Fruit fly (Drosophila melanogaster): ENCODE data around the gene Sfp36F.
A peak's percentile ranks its signal among the peaks of the same experiment; 100 is the strongest.

Gene Sfp36F

DNA sequence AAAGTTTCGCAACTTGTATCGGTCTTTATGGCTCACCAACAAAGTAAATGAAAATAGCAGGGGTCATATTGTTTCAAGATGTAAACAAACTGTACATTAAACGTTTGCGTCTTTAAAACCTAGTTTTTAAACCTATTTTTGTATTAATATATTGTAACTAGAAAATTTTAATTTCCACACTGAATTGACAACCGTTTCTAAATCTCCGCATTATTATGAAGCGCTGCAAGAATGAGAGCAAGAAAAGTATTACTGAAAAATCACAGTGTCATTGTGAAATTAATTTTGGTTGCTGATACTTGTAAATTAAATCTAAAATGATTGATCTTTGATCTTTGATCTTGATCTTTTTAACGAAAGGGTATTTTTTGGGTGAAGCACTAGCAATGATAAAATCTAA, 960 bp upstream of the Sfp36F start, which contains the start of gene CG43362:
CG43362 (minus strand) TSS at position 101 of the 400 bp plus-strand sequence.
- no peak for TF ChIP-seq OdsH (GFP tag; optimal IDR thresholded peaks at IDR 0.05)
- TF ChIP-seq CG6163 (GFP tag; IDR thresholded peaks at IDR 0.05), result no peak
- no peak for TF ChIP-seq Sox14 (GFP tag; optimal IDR thresholded peaks at IDR 0.05)
- no peak for TF ChIP-seq CG10631 (GFP tag; optimal IDR thresholded peaks at IDR 0.05)
- TF ChIP-seq Hr4 (GFP tag; optimal IDR thresholded peaks at IDR 0.05), result no peak
- no peak for TF ChIP-seq CG4318 (GFP tag; optimal IDR thresholded peaks at IDR 0.05)
- no peak for TF ChIP-seq eg (GFP tag; IDR thresholded peaks at IDR 0.05)
- TF ChIP-seq CG8119 (GFP tag; IDR thresholded peaks at IDR 0.05), result no peak
- no peak for TF ChIP-seq CG8632 (GFP tag; optimal IDR thresholded peaks at IDR 0.05)
- TF ChIP-seq CG6276 (GFP tag; optimal IDR thresholded peaks at IDR 0.05), result no peak
- TF ChIP-seq Blimp-1 (GFP tag; optimal IDR thresholded peaks at IDR 0.05), result no peak
- no peak for TF ChIP-seq CG1621 (tag; optimal IDR thresholded peaks at IDR 0.05)
- no peak for TF ChIP-seq CG11762 (GFP tag; optimal IDR thresholded peaks at IDR 0.05; ENCODE audit: insufficient read depth)
- TF ChIP-seq Ets96B (tag; optimal IDR thresholded peaks at IDR 0.05), result no peak

DNA sequence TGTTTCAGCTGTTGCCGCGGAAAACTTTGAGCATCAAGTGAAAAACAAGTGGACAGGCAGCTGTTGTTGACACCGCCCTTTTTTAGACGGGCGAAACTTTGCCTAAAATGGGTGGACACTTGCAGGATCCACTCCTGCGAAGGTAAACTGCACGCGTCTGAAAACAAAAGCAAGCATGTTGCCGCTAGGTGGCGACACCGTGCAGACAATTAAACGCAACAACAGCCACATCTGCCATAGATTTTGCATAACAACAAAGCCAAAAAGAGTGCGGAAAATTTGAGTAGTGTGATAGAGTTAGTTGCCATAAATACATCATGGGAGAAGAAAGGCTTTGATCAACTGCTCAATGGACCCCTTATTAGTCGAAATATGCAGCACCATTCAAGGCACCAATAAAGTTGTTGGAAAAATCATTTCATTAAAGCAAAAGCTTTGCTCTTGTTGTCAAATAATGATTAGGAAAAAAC, 2.1 kb downstream of the Sfp36F start, which contains the start of gene CG5790:
CG5790 (plus strand) TSS at position 420 of the 470 bp plus-strand sequence.
- TF ChIP-seq CG10669 (GFP tag; optimal IDR thresholded peaks at IDR 0.05) (no peak), CG1621 (tag; optimal IDR thresholded peaks at IDR 0.05) (no peak), achi (GFP tag; optimal IDR thresholded peaks at IDR 0.05) (no peak), CG32006 (GFP tag; optimal IDR thresholded peaks at IDR 0.05) (no peak), Lpt (GFP tag; optimal IDR thresholded peaks at IDR 0.05) (no peak), Hr39 (GFP tag; optimal IDR thresholded peaks at IDR 0.05) (no peak), Eip75B (GFP tag; optimal IDR thresholded peaks at IDR 0.05) (no peak), salr (GFP tag; optimal IDR thresholded peaks at IDR 0.05) (no peak), cyc (GFP tag; optimal IDR thresholded peaks at IDR 0.05) (no peak), dsx (GFP tag; optimal IDR thresholded peaks at IDR 0.05; ENCODE audit: poor library complexity, severe bottlenecking) (no peak), fd85E (GFP tag; optimal IDR thresholded peaks at IDR 0.05) (no peak), Met (GFP tag; optimal IDR thresholded peaks at IDR 0.05) (no peak), CG6276 (GFP tag; optimal IDR thresholded peaks at IDR 0.05) (no peak), Sox15 (GFP tag; optimal IDR thresholded peaks at IDR 0.05) (no peak), Gug (GFP tag; IDR thresholded peaks at IDR 0.05) (no peak), esn (GFP tag; optimal IDR thresholded peaks at IDR 0.05) (no peak), CG10631 (GFP tag; optimal IDR thresholded peaks at IDR 0.05) (no peak)

DNA sequence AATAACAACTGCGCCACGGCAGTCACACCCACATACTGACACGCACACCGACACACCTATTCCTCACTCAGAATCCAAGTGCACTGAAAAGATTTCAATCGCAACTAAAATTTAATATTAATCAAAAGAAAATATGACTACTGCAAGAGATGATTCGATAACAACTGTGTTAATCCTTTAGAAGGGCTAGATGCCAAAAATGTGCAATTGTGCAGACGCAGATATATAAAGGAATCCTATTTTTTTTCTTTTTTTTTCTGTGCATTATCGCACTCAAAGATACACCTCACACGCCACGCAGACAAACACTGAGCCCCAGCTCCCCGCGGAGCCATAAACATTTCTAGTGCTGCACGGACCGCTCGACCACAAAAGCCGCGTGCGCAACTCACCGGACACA, 6.2 kb downstream of the Sfp36F start:
- peak; percentile 4 for TF ChIP-seq CG32006 (GFP tag; optimal IDR thresholded peaks at IDR 0.05)
- TF ChIP-seq CG6163 (GFP tag; IDR thresholded peaks at IDR 0.05), result 0 out of 3 replicates have a peak, but pooled peaks have one; percentile 25
- peak; percentile 45 for TF ChIP-seq Eip78C (GFP tag)
- no peak for TF ChIP-seq esn (GFP tag; optimal IDR thresholded peaks at IDR 0.05)
- TF ChIP-seq CG34406 (GFP tag; optimal IDR thresholded peaks at IDR 0.05), result no peak
- peak; percentile 12 for TF ChIP-seq Met (GFP tag; optimal IDR thresholded peaks at IDR 0.05)

DNA sequence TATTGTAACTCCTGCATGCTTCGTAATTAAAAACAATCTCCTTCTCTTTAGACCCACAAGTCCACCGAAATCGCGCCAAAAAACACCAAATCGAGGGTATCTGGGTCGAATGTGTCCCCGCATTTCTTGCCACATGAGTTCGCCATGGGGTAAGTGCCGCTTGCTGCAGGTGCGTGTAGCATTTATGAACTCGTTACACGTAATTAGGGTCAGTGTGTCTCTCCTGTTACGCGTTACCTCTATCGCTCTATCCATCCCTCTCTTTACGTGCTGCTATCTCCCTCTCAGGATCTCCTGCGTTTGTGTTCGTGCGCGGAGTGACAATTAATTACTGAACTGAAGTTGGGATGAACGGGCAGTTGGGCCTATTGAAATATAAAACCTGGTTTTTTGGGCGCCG, 10.5 kb downstream of the Sfp36F start:
- TF ChIP-seq Ets96B (tag; optimal IDR thresholded peaks at IDR 0.05) (no peak), dsx (GFP tag; optimal IDR thresholded peaks at IDR 0.05; ENCODE audit: poor library complexity, severe bottlenecking) (no peak), ss (GFP tag; optimal IDR thresholded peaks at IDR 0.05) (peak in 1 of 2 experiments; percentile 46), vri (GFP tag; optimal IDR thresholded peaks at IDR 0.05) (no peak), Hr38 (GFP tag; optimal IDR thresholded peaks at IDR 0.05) (no peak)

DNA sequence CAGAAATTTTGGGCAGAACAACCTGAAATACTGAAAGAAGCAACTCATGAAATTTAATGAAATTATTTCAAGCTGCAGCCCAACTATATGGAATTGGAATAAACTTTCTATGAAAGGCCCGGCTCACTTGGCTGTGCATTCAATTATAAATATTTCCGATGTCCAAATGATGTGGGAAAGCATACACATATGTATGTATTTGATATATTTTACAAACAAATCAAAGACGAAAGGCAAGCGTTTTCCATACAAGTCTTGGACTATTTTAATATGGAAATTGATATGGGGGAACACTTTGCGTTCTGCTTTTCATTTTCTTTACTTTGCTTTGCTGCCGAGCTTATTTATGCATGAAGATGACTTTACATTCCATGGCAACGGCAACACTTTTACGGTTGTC, 12.1 kb downstream of the Sfp36F start:
- TF ChIP-seq Eip93F (GFP tag; optimal IDR thresholded peaks at IDR 0.05) (no peak), CG6792 (GFP tag; optimal IDR thresholded peaks at IDR 0.05) (no peak), CG9139 (GFP tag; optimal IDR thresholded peaks at IDR 0.05) (no peak), svp (GFP tag) (no peak), CG31627 (GFP tag; optimal IDR thresholded peaks at IDR 0.05) (no peak), CG1621 (tag; optimal IDR thresholded peaks at IDR 0.05) (no peak), fd59A (GFP tag; optimal IDR thresholded peaks at IDR 0.05) (no peak), topi (GFP tag; optimal IDR thresholded peaks at IDR 0.05) (no peak), CG8319 (GFP tag; optimal IDR thresholded peaks at IDR 0.05) (no peak)
